Worm (Caenorhabditis elegans): ENCODE data around the gene slc-25A26.

ce11 chrIV:8916010-8916409 lies 14.2 kb upstream of the slc-25A26 start, which contains the start of gene C27B7.9:
- TF ChIP-seq ztf-11 (tag; optimal IDR thresholded peaks at IDR 0.05) (no peak), snpc-4 (tag; optimal IDR thresholded peaks at IDR 0.05) (no peak), lin-13 (GFP tag; optimal IDR thresholded peaks at IDR 0.05) (no peak), elt-1 (tag; optimal IDR thresholded peaks at IDR 0.05) (no peak), lin-11 (tag; optimal IDR thresholded peaks at IDR 0.05) (no peak), egl-27 (tag; optimal IDR thresholded peaks at IDR 0.05) (no peak), mdl-1 (tag; optimal IDR thresholded peaks at IDR 0.05) (no peak), nhr-12 (tag; optimal IDR thresholded peaks at IDR 0.05) (no peak), sma-3 (GFP tag; optimal IDR thresholded peaks at IDR 0.05) (no peak), ztf-4 (tag; optimal IDR thresholded peaks at IDR 0.05) (no peak), fos-1 (tag; optimal IDR thresholded peaks at IDR 0.05) (no peak), nhr-6 (tag; optimal IDR thresholded peaks at IDR 0.05) (no peak), nhr-11 (tag; optimal IDR thresholded peaks at IDR 0.05) (no peak)

Measured in whole organism, L2 larva.